Worm (Caenorhabditis elegans) whole organism, young adult: ENCODE measurements around the gene prx-2.

ENCODE experiments used
- B0019.2 ChIP-seq: fragments of 200-800 bp; sonication (Bioruptor generic); conservative IDR thresholded peaks from 2 replicates; pipeline ENCODE4 v1.3.6; 2022; ENCODE audit warnings: missing genetic modification reagents, missing genetic modification characterization, missing compliant biosample characterization
- B0336.3 ChIP-seq: fragments of 200-800 bp; sonication (Bioruptor generic); IDR thresholded peaks from 2 replicates; pipeline ENCODE4 v1.3.6; 2022; ENCODE audit warnings: missing genetic modification characterization, missing compliant biosample characterization
- F22D6.2 ChIP-seq: sonication (generic microtip); optimal IDR thresholded peaks from 2 replicates; lab custom pipeline; 2016; ENCODE audit warnings: mild to moderate bottlenecking, missing genetic modification characterization, missing compliant biosample characterization
- F33H1.4 ChIP-seq: fragments of 200-800 bp; sonication (Bioruptor generic); IDR thresholded peaks from 2 replicates; pipeline ENCODE4 v1.3.6; 2022; ENCODE audit warnings: missing genetic modification reagents, missing genetic modification characterization, missing compliant biosample characterization
- F52B5.7 ChIP-seq: sonication (generic microtip); optimal IDR thresholded peaks from 2 replicates; lab custom pipeline; 2016; ENCODE audit warnings: mild to moderate bottlenecking, missing genetic modification characterization, missing compliant biosample characterization
- F55B11.4 ChIP-seq: sonication (generic microtip); optimal IDR thresholded peaks from 2 replicates; lab custom pipeline; 2016; ENCODE audit warnings: missing compliant biosample characterization, missing genetic modification characterization, borderline replicate concordance; ENCODE audit not compliant: insufficient read depth
- F57C9.4 ChIP-seq: sonication (generic microtip); optimal IDR thresholded peaks from 2 replicates; lab custom pipeline; 2017; ENCODE audit warnings: mild to moderate bottlenecking, missing genetic modification characterization, missing compliant biosample characterization
- T26A5.8 ChIP-seq: sonication (generic microtip); optimal IDR thresholded peaks from 2 replicates; lab custom pipeline; 2016; ENCODE audit warnings: missing genetic modification characterization, missing compliant biosample characterization
- Y79H2A.3 ChIP-seq: fragments of 200-800 bp; sonication (Bioruptor generic); conservative IDR thresholded peaks from 2 replicates; pipeline ENCODE4 v1.3.6; 2022; ENCODE audit warnings: missing genetic modification reagents, missing genetic modification characterization, missing compliant biosample characterization
- Y95B8A.8 ChIP-seq: fragments of 200-800 bp; sonication (Bioruptor generic); IDR thresholded peaks from 2 replicates; pipeline ENCODE4 v1.3.6; 2022; ENCODE audit warnings: missing genetic modification reagents, missing genetic modification characterization, missing compliant biosample characterization
- ZK185.1 ChIP-seq: sonication (generic microtip); optimal IDR thresholded peaks from 2 replicates; lab custom pipeline; 2016; ENCODE audit warnings: mild to moderate bottlenecking, missing genetic modification characterization, missing compliant biosample characterization; ENCODE audit not compliant: poor library complexity, severe bottlenecking
- aptf-2 ChIP-seq: fragments of 200-800 bp; sonication (Bioruptor generic); conservative IDR thresholded peaks from 2 replicates; pipeline ENCODE4 v1.3.6; 2022; ENCODE audit warnings: missing genetic modification reagents, missing genetic modification characterization, missing compliant biosample characterization
- attf-5 ChIP-seq: fragments of 200-800 bp; sonication (Bioruptor generic); optimal IDR thresholded peaks from 2 replicates; lab custom pipeline; 2018; ENCODE audit warnings: mild to moderate bottlenecking, missing genetic modification characterization, missing compliant biosample characterization
- attf-6 ChIP-seq: fragments of 200-800 bp; sonication (Bioruptor generic); IDR thresholded peaks from 2 replicates; pipeline ENCODE4 v1.3.6; 2022; ENCODE audit warnings: missing genetic modification reagents, missing genetic modification characterization, missing compliant biosample characterization
- ceh-100 ChIP-seq: fragments of 200-800 bp; sonication (Bioruptor generic); IDR thresholded peaks from 2 replicates; pipeline ENCODE4 v1.3.6; 2022; ENCODE audit warnings: missing genetic modification reagents, missing genetic modification characterization, missing compliant biosample characterization
- chd-7 ChIP-seq: sonication (generic microtip); optimal IDR thresholded peaks from 2 replicates; lab custom pipeline; 2016; ENCODE audit warnings: mild to moderate bottlenecking, missing genetic modification characterization, moderate library complexity, missing compliant biosample characterization
- die-1 ChIP-seq: sonication (generic microtip); optimal IDR thresholded peaks from 2 replicates; lab custom pipeline; 2016; ENCODE audit warnings: missing genotype, mild to moderate bottlenecking, missing genetic modification characterization, missing compliant biosample characterization
- egl-18 ChIP-seq: fragments of 200-800 bp; sonication (Bioruptor generic); IDR thresholded peaks from 2 replicates; pipeline ENCODE4 v1.3.6; 2022; ENCODE audit warnings: missing genetic modification reagents, missing genetic modification characterization, missing compliant biosample characterization
- ekl-4 ChIP-seq: fragments of 200-800 bp; sonication (Bioruptor generic); IDR thresholded peaks from 2 replicates; pipeline ENCODE4 v1.3.6; 2022; ENCODE audit warnings: missing genetic modification reagents, missing genetic modification characterization, missing compliant biosample characterization
- him-1 ChIP-seq: sonication (generic microtip); optimal IDR thresholded peaks from 2 replicates; lab custom pipeline; 2016; ENCODE audit warnings: missing genotype, missing genetic modification reagents, missing genetic modification characterization, missing compliant biosample characterization
- hlh-26 ChIP-seq: fragments of 200-800 bp; sonication (Bioruptor generic); conservative IDR thresholded peaks from 2 replicates; pipeline ENCODE4 v1.3.6; 2022; ENCODE audit warnings: missing genetic modification reagents, missing genetic modification characterization, missing compliant biosample characterization
- lag-1 ChIP-seq: fragments of 200-800 bp; sonication (Bioruptor generic); IDR thresholded peaks from 2 replicates; pipeline ENCODE4 v1.3.6; 2022; ENCODE audit warnings: missing genetic modification reagents, missing genetic modification characterization, missing compliant biosample characterization
- let-526 ChIP-seq: fragments of 200-800 bp; sonication (Bioruptor generic); IDR thresholded peaks from 2 replicates; pipeline ENCODE4 v1.3.6; 2022; ENCODE audit warnings: missing genetic modification reagents, missing genetic modification characterization, missing compliant biosample characterization
- lin-26 ChIP-seq: fragments of 200-800 bp; sonication (Bioruptor generic); IDR thresholded peaks from 2 replicates; pipeline ENCODE4 v1.3.6; 2022; ENCODE audit warnings: missing genetic modification reagents, missing genetic modification characterization, missing compliant biosample characterization
- lin-35 ChIP-seq, 3 experiments: fragments of 150-350 bp in 2 of 3; sonication (generic microtip) in 1 of 3; optimal IDR thresholded peaks; 2 replicates each; lab custom pipeline; 2014 to 2018; ENCODE audit warnings: missing biosample characterization in 3 of 3, missing genetic modification characterization in 3 of 3, missing genetic modification reagents in 3 of 3
- lin-40 ChIP-seq: sonication (generic microtip); optimal IDR thresholded peaks from 2 replicates; lab custom pipeline; 2016; ENCODE audit warnings: missing genetic modification characterization, mild to moderate bottlenecking, missing compliant biosample characterization, missing genotype, missing genetic modification reagents
- lir-1 ChIP-seq: fragments of 200-800 bp; sonication (Bioruptor generic); conservative IDR thresholded peaks from 2 replicates; pipeline ENCODE4 v1.3.6; 2022; ENCODE audit warnings: missing genetic modification reagents, missing genetic modification characterization, missing compliant biosample characterization
- lsl-1 ChIP-seq: fragments of 200-800 bp; sonication (Bioruptor generic); optimal IDR thresholded peaks from 2 replicates; lab custom pipeline; 2018; ENCODE audit warnings: mild to moderate bottlenecking, missing genetic modification characterization, moderate library complexity, missing compliant biosample characterization
- lsy-27 ChIP-seq: sonication (generic microtip); optimal IDR thresholded peaks from 2 replicates; lab custom pipeline; 2017; ENCODE audit warnings: missing genetic modification characterization, mild to moderate bottlenecking, missing compliant biosample characterization, antibody characterized with exemption, missing genotype, borderline replicate concordance; ENCODE audit not compliant: insufficient read depth
- madf-3 ChIP-seq: fragments of 200-800 bp; sonication (Bioruptor generic); IDR thresholded peaks from 2 replicates; pipeline ENCODE4 v1.3.6; 2022; ENCODE audit warnings: missing genetic modification reagents, missing genetic modification characterization, missing compliant biosample characterization
- mel-28 ChIP-seq: sonication (generic microtip); optimal IDR thresholded peaks from 2 replicates; lab custom pipeline; 2016; ENCODE audit warnings: borderline replicate concordance, mild to moderate bottlenecking, missing genetic modification characterization, missing compliant biosample characterization
- mxl-1 ChIP-seq: sonication (generic microtip); optimal IDR thresholded peaks from 2 replicates; lab custom pipeline; 2016; ENCODE audit warnings: missing genetic modification characterization, missing compliant biosample characterization
- nhr-120 ChIP-seq: fragments of 200-800 bp; sonication (Bioruptor generic); IDR thresholded peaks from 2 replicates; pipeline ENCODE4 v1.3.6; 2022; ENCODE audit warnings: missing genetic modification characterization, missing compliant biosample characterization
- nhr-27 ChIP-seq: fragments of 200-800 bp; sonication (Bioruptor generic); optimal IDR thresholded peaks from 2 replicates; lab custom pipeline; 2018; ENCODE audit warnings: mild to moderate bottlenecking, missing genetic modification characterization, moderate library complexity, missing compliant biosample characterization
- repo-1 ChIP-seq: sonication (generic microtip); optimal IDR thresholded peaks from 2 replicates; lab custom pipeline; 2017; ENCODE audit warnings: mild to moderate bottlenecking, missing genetic modification characterization, missing compliant biosample characterization
- sdz-38 ChIP-seq: sonication (generic microtip); optimal IDR thresholded peaks from 2 replicates; lab custom pipeline; 2016; ENCODE audit warnings: missing genotype, missing genetic modification characterization, missing compliant biosample characterization
- snpc-3.4 ChIP-seq: sonication (generic microtip); optimal IDR thresholded peaks from 2 replicates; lab custom pipeline; 2017; ENCODE audit warnings: missing genetic modification characterization, mild to moderate bottlenecking, missing compliant biosample characterization, antibody characterized with exemption, moderate library complexity, missing genotype, missing genetic modification reagents
- snpc-4 ChIP-seq, 5 experiments: fragments of 150-350 bp in 1 of 5; sonication (generic microtip) in 4 of 5; optimal IDR thresholded peaks; 2 replicates each; lab custom pipeline; 2014 to 2018; ENCODE audit warnings: missing genetic modification characterization in 5 of 5, missing biosample characterization in 3 of 5, antibody characterized with exemption in 2 of 5, mild to moderate bottlenecking in 2 of 5, missing compliant biosample characterization in 2 of 5, missing genotype in 2 of 5, moderate library complexity in 2 of 5, missing genetic modification reagents in 1 of 5
- somi-1 ChIP-seq: fragments of 200-800 bp; sonication (Bioruptor generic); optimal IDR thresholded peaks from 2 replicates; lab custom pipeline; 2018; ENCODE audit warnings: mild to moderate bottlenecking, missing genetic modification characterization, missing compliant biosample characterization
- tbp1 ChIP-seq: fragments of 200-800 bp; sonication (Bioruptor generic); optimal IDR thresholded peaks from 2 replicates; lab custom pipeline; 2018; ENCODE audit warnings: mild to moderate bottlenecking, missing genetic modification characterization, missing compliant biosample characterization
- unc-62 ChIP-seq: fragments of 150-350 bp; optimal IDR thresholded peaks from 2 replicates; lab custom pipeline; 2014; ENCODE audit warnings: missing biosample characterization, missing genetic modification reagents, missing genetic modification characterization
- xnd-1 ChIP-seq: sonication (generic microtip); optimal IDR thresholded peaks from 2 replicates; lab custom pipeline; 2016; ENCODE audit warnings: missing genotype, missing genetic modification reagents, missing genetic modification characterization, missing compliant biosample characterization
- zfh-2 ChIP-seq: fragments of 200-800 bp; sonication (Bioruptor generic); conservative IDR thresholded peaks from 2 replicates; pipeline ENCODE4 v1.3.6; 2022; ENCODE audit warnings: missing genetic modification reagents, missing genetic modification characterization, missing compliant biosample characterization
- ztf-6 ChIP-seq: fragments of 200-800 bp; sonication (Bioruptor generic); IDR thresholded peaks from 2 replicates; pipeline ENCODE4 v1.3.6; 2022; ENCODE audit warnings: missing genetic modification reagents, missing genetic modification characterization, missing compliant biosample characterization

The prx-2 gene

DNA sequence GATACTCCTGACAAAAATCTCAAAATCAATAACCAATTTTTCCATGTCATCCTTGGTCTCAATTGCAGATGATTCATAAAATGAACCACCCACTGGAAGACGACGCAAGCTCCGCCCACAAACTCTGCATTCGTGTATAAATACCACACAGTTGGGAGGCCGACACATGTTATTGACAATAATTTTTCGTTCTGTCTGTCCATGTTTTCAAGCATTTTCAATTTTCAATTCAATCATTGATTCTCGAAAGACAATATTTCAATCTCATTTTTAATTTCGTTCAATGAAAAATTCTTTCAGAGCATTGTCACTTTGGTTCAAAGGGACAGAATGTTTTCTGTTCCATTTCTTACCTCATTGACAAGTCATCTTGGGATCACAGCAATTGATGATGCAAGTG is 32.1 kb downstream of the prx-2 start, which contains the start of gene inx-9:
Gene inx-9, plus strand, starts transcription at position 301 of the 400 bp plus-strand sequence.
- TF ChIP-seq ekl-4 (GFP tag; lab: Robert Waterston, UW) (no peak), T26A5.8 (tag; lab: Kevin White, UChicago) (no peak), hlh-26 (GFP tag; lab: Robert Waterston, UW) (no peak), nhr-27 (tag; lab: Kevin White, UChicago) (no peak), F57C9.4 (no peak), Y95B8A.8 (GFP tag; lab: Robert Waterston, UW) (no peak), chd-7 (tag; lab: Kevin White, UChicago) (no peak)

DNA sequence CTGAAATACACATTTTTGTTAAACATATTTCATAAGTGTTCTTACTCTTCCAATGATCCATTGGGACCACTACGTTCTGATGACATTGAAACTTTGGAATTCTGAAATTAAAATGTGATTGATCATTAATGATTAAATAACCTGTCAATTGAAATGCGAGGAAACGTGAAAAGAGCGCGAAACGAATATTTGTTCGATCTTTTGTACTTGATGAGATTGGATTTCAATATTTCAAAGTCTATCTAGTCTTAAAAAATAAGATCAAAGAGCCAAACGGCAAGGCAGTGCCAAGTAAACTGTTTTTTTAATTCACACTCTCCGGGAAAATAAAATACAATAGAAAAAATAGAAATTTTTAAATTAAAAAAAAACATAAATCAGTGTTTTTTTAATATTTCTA is 38.0 kb downstream of the prx-2 start, which contains the start of gene ZK792.4:
Gene ZK792.4, minus strand, starts transcription at position 101 of the 400 bp plus-strand sequence.
- TF ChIP-seq nhr-120 (GFP tag; lab: Robert Waterston, UW) (no peak), die-1 (tag; lab: Kevin White, UChicago) (no peak), lin-35 (GFP tag; optimal IDR thresholded peaks at IDR 0.05; lab: Kevin White, UChicago) (no peak), ztf-6 (GFP tag; lab: Robert Waterston, UW) (no peak), mel-28 (no peak), lsy-27 (tag; lab: Kevin White, UChicago) (no peak), F55B11.4 (no peak), B0019.2 (GFP tag; lab: Robert Waterston, UW) (no peak), nhr-27 (tag; lab: Kevin White, UChicago) (no peak), Y95B8A.8 (GFP tag; lab: Robert Waterston, UW) (no peak), snpc-4 (GFP tag; optimal IDR thresholded peaks at IDR 0.05; lab: Kevin White, UChicago) (no peak), snpc-4 (tag; optimal IDR thresholded peaks at IDR 0.05; lab: Kevin White, UChicago) (no peak), lin-40 (tag; lab: Kevin White, UChicago) (no peak), tbp1 (no peak), lsl-1 (GFP tag; lab: Kevin White, UChicago) (no peak), ceh-100 (GFP tag; lab: Robert Waterston, UW) (no peak)

DNA sequence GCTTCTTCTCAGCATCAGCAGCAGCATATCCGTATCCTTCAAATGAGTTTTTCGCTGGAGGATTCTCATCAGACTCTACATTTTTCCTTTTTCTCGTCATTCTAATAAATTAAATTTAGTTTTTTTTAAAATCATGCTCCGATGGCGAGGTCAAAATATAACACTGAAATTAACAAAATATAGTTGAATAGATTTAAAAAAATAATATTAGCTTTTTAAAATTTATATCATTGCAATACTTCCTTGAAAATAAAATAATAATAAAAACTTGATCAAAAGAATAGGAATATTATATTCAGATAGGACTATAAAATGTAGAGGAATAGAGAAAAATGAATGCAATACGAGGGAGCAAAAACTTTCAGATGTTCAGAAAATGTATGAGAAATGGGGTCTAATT is 44.1 kb downstream of the prx-2 start, which contains the start of gene ZK792.5:
Gene ZK792.5, minus strand, starts transcription at position 101 of the 400 bp plus-strand sequence.
- TF ChIP-seq attf-6 (GFP tag; lab: Robert Waterston, UW) (0 out of 2 replicates have a peak, but pooled peaks have one; percentile 1), attf-5 (GFP tag; lab: Kevin White, UChicago) (no peak), F52B5.7 (tag; lab: Kevin White, UChicago) (no peak), lin-26 (no peak), Y79H2A.3 (GFP tag; lab: Robert Waterston, UW) (no peak), chd-7 (tag; lab: Kevin White, UChicago) (no peak), ZK185.1 (no peak)

DNA sequence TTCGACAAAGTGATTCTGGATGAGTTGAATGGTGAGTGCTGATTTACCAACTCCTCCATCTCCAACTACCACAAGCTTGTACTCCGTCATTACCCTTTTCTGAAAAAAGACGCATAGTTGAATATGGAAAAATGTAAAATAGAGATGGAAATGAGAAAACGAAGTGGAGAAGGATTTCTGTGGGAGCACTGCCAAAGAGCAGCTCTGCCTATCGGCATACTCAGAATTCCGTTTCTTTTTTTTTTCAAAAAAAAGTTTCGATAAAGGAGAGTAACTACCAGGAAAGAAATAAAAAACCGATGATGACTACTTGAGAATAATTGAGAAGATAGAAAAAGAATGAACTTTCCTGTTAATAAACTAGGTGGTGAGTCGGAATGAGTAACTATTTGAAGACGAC is 47.1 kb downstream of the prx-2 start, which contains the start of gene let-60:
Gene let-60, minus strand, starts transcription at position 101 of the 400 bp plus-strand sequence.
- TF ChIP-seq lin-26: no peak
- TF ChIP-seq lag-1: no peak
- no peak for TF ChIP-seq him-1 (tag; lab: Kevin White, UChicago)
- no peak for TF ChIP-seq repo-1 (tag; lab: Kevin White, UChicago)
- no peak for TF ChIP-seq aptf-2 (GFP tag; lab: Robert Waterston, UW)
- no peak for TF ChIP-seq F33H1.4 (GFP tag; lab: Robert Waterston, UW)
- TF ChIP-seq xnd-1 (tag; lab: Kevin White, UChicago): no peak
- no peak for TF ChIP-seq unc-62
- TF ChIP-seq madf-3 (GFP tag; lab: Robert Waterston, UW): no peak
- no peak for TF ChIP-seq sdz-38 (tag; lab: Kevin White, UChicago)
- no peak for TF ChIP-seq mxl-1
- no peak for TF ChIP-seq zfh-2 (GFP tag; lab: Robert Waterston, UW)
- TF ChIP-seq snpc-3.4 (tag; lab: Kevin White, UChicago): no peak
- TF ChIP-seq let-526 (GFP tag; lab: Robert Waterston, UW): no peak
- no peak for TF ChIP-seq B0336.3 (GFP tag; lab: Robert Waterston, UW)
- TF ChIP-seq egl-18 (GFP tag; lab: Robert Waterston, UW): no peak
- no peak for TF ChIP-seq somi-1
- TF ChIP-seq lir-1: no peak
- no peak for TF ChIP-seq F22D6.2 (tag; lab: Kevin White, UChicago)
